Fruit fly (Drosophila melanogaster) whole organism, embryonic: Measurements from ENCODE around the gene Pdhb.
A peak's percentile ranks its signal among the peaks of the same experiment; 100 is the strongest.

Source experiments
- Awh ChIP-seq: fragments of 200-800 bp; sonication (Bioruptor generic); IDR thresholded peaks from 2 replicates; pipeline ENCODE4, ENCODE4 v1.3.6; 2022; ENCODE audit warnings: missing biosample characterization, missing genetic modification characterization
- B-H1 ChIP-seq: fragments of 200-800 bp; sonication (Bioruptor generic); IDR thresholded peaks from 3 replicates; pipeline ENCODE4 v1.3.6; 2022; ENCODE audit warnings: missing biosample characterization, missing genetic modification characterization
- CG10321 ChIP-seq: fragments of 200-800 bp; sonication (Bioruptor generic); IDR thresholded peaks from 2 replicates; pipeline ENCODE4 v1.3.6; 2022; ENCODE audit warnings: missing biosample characterization, missing genetic modification characterization
- CG10654 ChIP-seq: fragments of 200-800 bp; sonication (Bioruptor generic); optimal IDR thresholded peaks from 2 replicates; lab custom pipeline; 2016; ENCODE audit warnings: missing biosample characterization, missing genetic modification characterization
- CG11247 ChIP-seq: fragments of 200-800 bp; sonication (Bioruptor generic); IDR thresholded peaks from 2 replicates; pipeline ENCODE4 v1.3.6; 2022; ENCODE audit warnings: missing biosample characterization, missing genetic modification characterization
- CG11456 ChIP-seq: fragments of 200-800 bp; sonication (Bioruptor generic); IDR thresholded peaks from 3 replicates; pipeline ENCODE4 v1.3.6; 2022; ENCODE audit warnings: missing biosample characterization, missing genetic modification characterization
- CG11696 ChIP-seq: fragments of 200-800 bp; sonication (Bioruptor generic); IDR thresholded peaks from 2 replicates; pipeline ENCODE4 v1.3.6; 2022; ENCODE audit warnings: missing biosample characterization, missing genetic modification characterization
- CG15011 ChIP-seq: fragments of 200-800 bp; sonication (Bioruptor generic); optimal IDR thresholded peaks from 3 replicates; lab custom pipeline; 2018; ENCODE audit warnings: missing biosample characterization, mild to moderate bottlenecking, missing genetic modification characterization
- CG1602 ChIP-seq: fragments of 200-800 bp; sonication (Bioruptor generic); optimal IDR thresholded peaks from 3 replicates; lab custom pipeline; 2016; ENCODE audit warnings: missing biosample characterization, missing genetic modification characterization
- CG17328 ChIP-seq: fragments of 200-800 bp; sonication (Bioruptor generic); IDR thresholded peaks from 2 replicates; pipeline ENCODE4 v1.3.6; 2022; ENCODE audit warnings: missing biosample characterization, missing genetic modification characterization
- CG2875 ChIP-seq: fragments of 200-800 bp; sonication (Bioruptor generic); optimal IDR thresholded peaks from 2 replicates; lab custom pipeline; 2017; ENCODE audit warnings: missing biosample characterization, mild to moderate bottlenecking, missing genetic modification characterization, missing genetic modification reagents
- CG3281 ChIP-seq: fragments of 200-800 bp; sonication (Bioruptor generic); optimal IDR thresholded peaks from 3 replicates; lab custom pipeline; 2017; ENCODE audit warnings: missing biosample characterization, mild to moderate bottlenecking, missing genetic modification characterization
- CG3726 ChIP-seq: fragments of 200-800 bp; sonication (Bioruptor generic); IDR thresholded peaks from 3 replicates; pipeline ENCODE4, ENCODE4 v1.3.6; 2022; ENCODE audit warnings: missing biosample characterization, missing genetic modification characterization
- CG3995 ChIP-seq: fragments of 200-800 bp; sonication (Bioruptor generic); optimal IDR thresholded peaks from 3 replicates; lab custom pipeline; 2016; ENCODE audit warnings: missing biosample characterization, missing genetic modification characterization
- CG4360 ChIP-seq: fragments of 200-800 bp; sonication (Bioruptor generic); IDR thresholded peaks from 2 replicates; pipeline ENCODE4 v1.3.6; 2022; ENCODE audit warnings: missing biosample characterization, missing genetic modification characterization
- CG4854 ChIP-seq: fragments of 200-800 bp; sonication (Bioruptor generic); optimal IDR thresholded peaks from 2 replicates; lab custom pipeline; 2016; ENCODE audit warnings: missing biosample characterization, missing genetic modification characterization, inconsistent platforms
- CG6689 ChIP-seq: fragments of 200-800 bp; sonication (Bioruptor generic); IDR thresholded peaks from 2 replicates; pipeline ENCODE4 v1.3.6; 2022; ENCODE audit warnings: missing biosample characterization, missing genetic modification characterization
- Dip3 ChIP-seq: fragments of 200-800 bp; sonication (Bioruptor generic); optimal IDR thresholded peaks from 3 replicates; lab custom pipeline; 2016; ENCODE audit warnings: missing biosample characterization, missing genetic modification characterization
- Doc2 ChIP-seq: fragments of 200-800 bp; sonication (Bioruptor generic); IDR thresholded peaks from 2 replicates; pipeline ENCODE4 v1.3.6; 2022; ENCODE audit warnings: missing biosample characterization, missing genetic modification characterization
- Doc3 ChIP-seq: fragments of 200-800 bp; sonication (Bioruptor generic); IDR thresholded peaks from 3 replicates; pipeline ENCODE4 v1.3.6; 2022; ENCODE audit warnings: missing biosample characterization, missing genetic modification characterization; ENCODE audit not compliant: partially characterized antibody
- HLH4C ChIP-seq: fragments of 200-800 bp; sonication (Bioruptor generic); IDR thresholded peaks from 3 replicates; pipeline ENCODE4 v1.3.6; 2022; ENCODE audit warnings: missing biosample characterization, missing genetic modification characterization; ENCODE audit not compliant: partially characterized antibody
- HmgZ ChIP-seq: fragments of 200-800 bp; sonication (Bioruptor generic); optimal IDR thresholded peaks from 2 replicates; lab custom pipeline; 2018; ENCODE audit warnings: missing biosample characterization, mild to moderate bottlenecking, missing genetic modification characterization
- Hmx ChIP-seq: fragments of 200-800 bp; sonication (Bioruptor generic); optimal IDR thresholded peaks from 2 replicates; lab custom pipeline; 2016; ENCODE audit warnings: missing biosample characterization, missing genetic modification characterization
- Max ChIP-seq: fragments of 200-800 bp; sonication (Bioruptor generic); optimal IDR thresholded peaks from 2 replicates; lab custom pipeline; 2016; ENCODE audit warnings: missing biosample characterization, mild to moderate bottlenecking, missing genetic modification characterization
- NC2β ChIP-seq: fragments of 200-800 bp; sonication (Bioruptor generic); optimal IDR thresholded peaks from 2 replicates; lab custom pipeline; 2016; ENCODE audit warnings: missing biosample characterization, missing genetic modification characterization
- Neu2 ChIP-seq: fragments of 200-800 bp; sonication (Bioruptor generic); optimal IDR thresholded peaks from 3 replicates; lab custom pipeline; 2016; ENCODE audit warnings: missing biosample characterization, missing genetic modification characterization, borderline replicate concordance
- Oaz ChIP-seq: fragments of 200-800 bp; sonication (Bioruptor generic); IDR thresholded peaks from 2 replicates; pipeline ENCODE4 v1.3.6; 2022; ENCODE audit warnings: missing biosample characterization, missing genetic modification characterization
- ase ChIP-seq: fragments of 200-800 bp; sonication (Bioruptor generic); IDR thresholded peaks from 3 replicates; pipeline ENCODE4 v1.3.6; 2022; ENCODE audit warnings: missing biosample characterization, missing genetic modification characterization
- ash1 ChIP-seq: fragments of 200-800 bp; sonication (Bioruptor generic); optimal IDR thresholded peaks from 2 replicates; lab custom pipeline; 2018; ENCODE audit warnings: missing biosample characterization, mild to moderate bottlenecking, missing genetic modification characterization
- chm ChIP-seq: fragments of 200-800 bp; sonication (Bioruptor generic); IDR thresholded peaks from 2 replicates; pipeline ENCODE4 v1.3.6; 2022; ENCODE audit warnings: missing biosample characterization, missing genetic modification characterization
- chn ChIP-seq: fragments of 200-800 bp; sonication (Bioruptor generic); optimal IDR thresholded peaks from 2 replicates; lab custom pipeline; 2016; ENCODE audit warnings: missing biosample characterization, missing genetic modification characterization
- dysf ChIP-seq: fragments of 200-800 bp; sonication (Bioruptor generic); IDR thresholded peaks from 3 replicates; pipeline ENCODE4 v1.3.6; 2022; ENCODE audit warnings: missing biosample characterization, missing genetic modification characterization
- emc ChIP-seq: fragments of 200-800 bp; sonication (Bioruptor generic); optimal IDR thresholded peaks from 2 replicates; lab custom pipeline; 2016; ENCODE audit warnings: missing biosample characterization, missing genetic modification characterization
- ems ChIP-seq: fragments of 200-800 bp; sonication (Bioruptor generic); optimal IDR thresholded peaks from 3 replicates; lab custom pipeline; 2016; ENCODE audit warnings: missing biosample characterization, missing genetic modification characterization
- fd64A ChIP-seq: fragments of 200-800 bp; sonication (Bioruptor generic); optimal IDR thresholded peaks from 3 replicates; lab custom pipeline; 2018; ENCODE audit warnings: missing biosample characterization, mild to moderate bottlenecking, missing genetic modification characterization
- gcm ChIP-seq: fragments of 200-800 bp; sonication (Bioruptor generic); optimal IDR thresholded peaks from 2 replicates; lab custom pipeline; 2019; ENCODE audit warnings: missing biosample characterization, mild to moderate bottlenecking, missing genetic modification characterization, moderate library complexity
- jigr1 ChIP-seq: fragments of 200-800 bp; sonication (Bioruptor generic); IDR thresholded peaks from 3 replicates; pipeline ENCODE4 v1.3.6; 2022; ENCODE audit warnings: missing biosample characterization, missing genetic modification characterization
- ken ChIP-seq: fragments of 200-800 bp; sonication (Bioruptor generic); IDR thresholded peaks from 3 replicates; pipeline ENCODE4 v1.3.6; 2022; ENCODE audit warnings: missing biosample characterization, missing genetic modification characterization
- lilli ChIP-seq: fragments of 200-800 bp; sonication (Bioruptor generic); optimal IDR thresholded peaks from 3 replicates; lab custom pipeline; 2016; ENCODE audit warnings: missing biosample characterization, missing genetic modification characterization
- mirr ChIP-seq: fragments of 200-800 bp; sonication (Bioruptor generic); optimal IDR thresholded peaks from 3 replicates; lab custom pipeline; 2018; ENCODE audit warnings: missing biosample characterization, mild to moderate bottlenecking, missing genetic modification characterization
- nmo ChIP-seq: fragments of 200-800 bp; sonication (Bioruptor generic); optimal IDR thresholded peaks from 2 replicates; lab custom pipeline; 2018; ENCODE audit warnings: missing biosample characterization, mild to moderate bottlenecking, missing genetic modification characterization, moderate library complexity
- pb ChIP-seq: fragments of 200-800 bp; sonication (Bioruptor generic); optimal IDR thresholded peaks from 3 replicates; lab custom pipeline; 2016; ENCODE audit warnings: missing biosample characterization, missing genetic modification characterization
- salm ChIP-seq: fragments of 200-800 bp; sonication (Bioruptor generic); optimal IDR thresholded peaks from 2 replicates; lab custom pipeline; 2018; ENCODE audit warnings: missing biosample characterization, mild to moderate bottlenecking, missing genetic modification characterization
- sisA ChIP-seq: fragments of 200-800 bp; sonication (Bioruptor generic); IDR thresholded peaks from 2 replicates; pipeline ENCODE4 v1.3.6; 2022; ENCODE audit warnings: missing biosample characterization, missing genetic modification characterization
- stwl ChIP-seq: fragments of 200-800 bp; sonication (Bioruptor generic); optimal IDR thresholded peaks from 3 replicates; lab custom pipeline; 2018; ENCODE audit warnings: missing biosample characterization, mild to moderate bottlenecking, missing genetic modification characterization, moderate library complexity
- tgo ChIP-seq: fragments of 200-800 bp; sonication (Bioruptor generic); IDR thresholded peaks from 3 replicates; pipeline ENCODE4 v1.3.6; 2022; ENCODE audit warnings: missing biosample characterization, missing genetic modification characterization
- usp ChIP-seq: fragments of >200 bp; optimal IDR thresholded peaks from 2 replicates; lab custom pipeline; 2017; ENCODE audit warnings: missing biosample characterization, missing genetic modification characterization
- yki ChIP-seq: fragments of >200 bp; optimal IDR thresholded peaks from 3 replicates; lab custom pipeline; 2018
- zf30C ChIP-seq: fragments of 200-800 bp; sonication (Bioruptor generic); optimal IDR thresholded peaks from 3 replicates; lab custom pipeline; 2018; ENCODE audit warnings: missing biosample characterization, mild to moderate bottlenecking, missing genetic modification characterization
- zfh1 ChIP-seq: fragments of 200-800 bp; sonication (Bioruptor generic); IDR thresholded peaks from 3 replicates; pipeline ENCODE4 v1.3.6; 2022; ENCODE audit warnings: missing biosample characterization, missing genetic modification characterization

The Pdhb gene

dm6 chr3R:29157418-29158398, 44.8 kb downstream of the Pdhb start, which contains the start of gene rdog (continued):
- TF ChIP-seq ems (GFP tag; lab: Kevin White, UChicago): peak; percentile 24
- peak; percentile 80 for TF ChIP-seq Hmx (GFP tag; lab: Kevin White, UChicago)
- TF ChIP-seq CG1602 (GFP tag; lab: Kevin White, UChicago): peak; percentile 82
- peak; percentile 80 for TF ChIP-seq Dip3
- TF ChIP-seq CG3995: peak; percentile 91
- 0 out of 3 replicates have a peak, but pooled peaks have one; percentile 61 for TF ChIP-seq CG11456
- TF ChIP-seq CG2875: peak; percentile 71
- TF ChIP-seq CG15011: peak; percentile 75
- TF ChIP-seq stwl (tag; lab: Kevin White, UChicago): peak; percentile 48
- TF ChIP-seq CG17328: peak; percentile 52; the same call in 1 of the 2 replicates
- TF ChIP-seq fd64A (GFP tag; lab: Kevin White, UChicago): no peak
- peak; percentile 81 for TF ChIP-seq HmgZ (tag; lab: Kevin White, UChicago)
- TF ChIP-seq CG11696 (GFP tag; lab: Robert Waterston, UW): no peak
- 0 out of 2 replicates have a peak, but pooled peaks have one; percentile 37 for TF ChIP-seq CG11247 (GFP tag; lab: Robert Waterston, UW)
- no peak for TF ChIP-seq HLH4C (GFP tag; lab: Robert Waterston, UW)
- peak; percentile 17; the same call in 1 of the 3 replicates for TF ChIP-seq B-H1 (GFP tag; lab: Robert Waterston, UW)
- peak; percentile 77 for TF ChIP-seq dysf (GFP tag; lab: Robert Waterston, UW)
- TF ChIP-seq ash1 (GFP tag; lab: Kevin White, UChicago): no peak
- TF ChIP-seq yki (lab: Kevin White, UChicago): peak; percentile 5
- TF ChIP-seq nmo: no peak
- TF ChIP-seq NC2β (GFP tag; lab: Kevin White, UChicago): peak; percentile 85
- TF ChIP-seq ken (GFP tag; lab: Robert Waterston, UW): no peak; the same call in 2 of the 3 replicates
- TF ChIP-seq zfh1 (GFP tag; lab: Robert Waterston, UW): peak; percentile 50; the same call in 1 of the 3 replicates
- peak; percentile 47 for TF ChIP-seq CG6689 (GFP tag; lab: Robert Waterston, UW)
- TF ChIP-seq chn (GFP tag; lab: Kevin White, UChicago): peak; percentile 88
- peak; percentile 68 for TF ChIP-seq gcm (GFP tag; lab: Kevin White, UChicago)
- TF ChIP-seq CG3281 (GFP tag; lab: Kevin White, UChicago): peak; percentile 84
- TF ChIP-seq CG4854 (GFP tag; lab: Kevin White, UChicago): peak; percentile 74
- no peak for TF ChIP-seq Awh (GFP tag; lab: Robert Waterston, UW)
- TF ChIP-seq Doc2 (GFP tag; lab: Robert Waterston, UW): no peak
- no peak; the same call in none of the 2 replicates for TF ChIP-seq CG4360 (GFP tag; lab: Robert Waterston, UW)
- TF ChIP-seq zf30C (GFP tag; lab: Kevin White, UChicago): no peak
- TF ChIP-seq chm (GFP tag; lab: Robert Waterston, UW): 0 out of 2 replicates have a peak, but pooled peaks have one; percentile 36
- TF ChIP-seq jigr1 (GFP tag; lab: Robert Waterston, UW): no peak
- TF ChIP-seq salm: peak; percentile 59
- TF ChIP-seq Oaz (GFP tag; lab: Robert Waterston, UW): no peak
- TF ChIP-seq Max: peak; percentile 93
- TF ChIP-seq CG10321 (GFP tag; lab: Robert Waterston, UW): no peak
- peak; percentile 28 for TF ChIP-seq pb (GFP tag; lab: Kevin White, UChicago)
- peak; percentile 70 for TF ChIP-seq CG10654
- peak; percentile 57 for TF ChIP-seq mirr (GFP tag; lab: Kevin White, UChicago)
- peak; percentile 69 for TF ChIP-seq emc
- no peak for TF ChIP-seq CG3726
- no peak for TF ChIP-seq usp (GFP tag; lab: Kevin White, UChicago)
- peak; percentile 64 for TF ChIP-seq tgo (GFP tag; lab: Robert Waterston, UW)
- TF ChIP-seq sisA (GFP tag; lab: Robert Waterston, UW): peak; percentile 69
- peak; percentile 88 for TF ChIP-seq lilli (GFP tag; lab: Kevin White, UChicago)
- no peak for TF ChIP-seq ase
- TF ChIP-seq Neu2 (GFP tag; lab: Kevin White, UChicago): peak; percentile 2
- TF ChIP-seq Doc3 (GFP tag; lab: Robert Waterston, UW): no peak
